Fruit fly (Drosophila melanogaster) whole organism, adult: Measurements from ENCODE around the gene CG9609.
A peak's percentile ranks its signal among the peaks of the same experiment; 100 is the strongest.

Experiments
- CG11617 ChIP-seq: fragments of 200-800 bp; sonication (Bioruptor generic); optimal IDR thresholded peaks from 2 replicates; lab custom pipeline; 2017; ENCODE audit warnings: mild to moderate bottlenecking, missing biosample characterization, missing genetic modification reagents, missing genetic modification characterization
- CG12768 ChIP-seq: fragments of 200-800 bp; sonication (Bioruptor generic); optimal IDR thresholded peaks from 2 replicates; lab custom pipeline; 2017; ENCODE audit warnings: missing biosample characterization, missing genetic modification characterization, mild to moderate bottlenecking, moderate library complexity, missing genetic modification reagents
- CG14711 ChIP-seq: fragments of 200-800 bp; sonication (Bioruptor generic); optimal IDR thresholded peaks from 2 replicates; lab custom pipeline; 2018; ENCODE audit warnings: missing biosample characterization, mild to moderate bottlenecking, missing genetic modification characterization, moderate library complexity
- CG1620 ChIP-seq: fragments of 200-800 bp; sonication (Bioruptor generic); optimal IDR thresholded peaks from 2 replicates; lab custom pipeline; 2016; ENCODE audit warnings: missing biosample characterization, missing genetic modification characterization
- CG33017 ChIP-seq: fragments of 200-800 bp; sonication (Bioruptor generic); optimal IDR thresholded peaks from 2 replicates; lab custom pipeline; 2018; ENCODE audit warnings: missing biosample characterization, mild to moderate bottlenecking, missing genetic modification characterization, moderate library complexity
- CG5204 ChIP-seq: fragments of 200-800 bp; sonication (Bioruptor generic); optimal IDR thresholded peaks from 2 replicates; lab custom pipeline; 2016; ENCODE audit warnings: missing biosample characterization, missing genetic modification characterization
- CG7045 ChIP-seq: fragments of 200-800 bp; sonication (Bioruptor generic); optimal IDR thresholded peaks from 2 replicates; lab custom pipeline; 2017; ENCODE audit warnings: missing biosample characterization, mild to moderate bottlenecking, missing genetic modification characterization
- CG7101 ChIP-seq: fragments of 200-800 bp; sonication (Bioruptor generic); optimal IDR thresholded peaks from 2 replicates; lab custom pipeline; 2018; ENCODE audit warnings: missing biosample characterization, mild to moderate bottlenecking, missing genetic modification characterization, moderate library complexity
- Clk ChIP-seq: fragments of 200-800 bp; sonication (Bioruptor generic); optimal IDR thresholded peaks from 2 replicates; lab custom pipeline; 2017; ENCODE audit warnings: missing biosample characterization, missing genetic modification characterization
- Crg-1 ChIP-seq: fragments of 200-800 bp; sonication (Bioruptor generic); optimal IDR thresholded peaks from 2 replicates; lab custom pipeline; 2016; ENCODE audit warnings: missing biosample characterization, missing genetic modification characterization
- Hr96 ChIP-seq: fragments of 200-800 bp; sonication (Bioruptor generic); optimal IDR thresholded peaks from 2 replicates; lab custom pipeline; 2016; ENCODE audit warnings: missing biosample characterization, missing genetic modification characterization
- Mnt ChIP-seq: fragments of 200-800 bp; sonication (Bioruptor generic); optimal IDR thresholded peaks from 2 replicates; lab custom pipeline; 2016; ENCODE audit warnings: missing biosample characterization, mild to moderate bottlenecking, missing genetic modification characterization
- bab1 ChIP-seq: fragments of 200-800 bp; sonication (Bioruptor generic); optimal IDR thresholded peaks from 3 replicates; lab custom pipeline; 2019; ENCODE audit warnings: missing biosample characterization, mild to moderate bottlenecking, missing genetic modification characterization, moderate library complexity
- cic ChIP-seq: fragments of 200-800 bp; sonication (Bioruptor generic); optimal IDR thresholded peaks from 2 replicates; lab custom pipeline; 2017; ENCODE audit warnings: missing biosample characterization, mild to moderate bottlenecking, missing genetic modification characterization, moderate library complexity
- cnc ChIP-seq, 2 experiments: fragments of >200 bp; optimal IDR thresholded peaks; 2 replicates each; lab custom pipeline; 2017
- kay ChIP-seq: fragments of 200-800 bp; sonication (Bioruptor generic); peaks from one replicate; lab custom pipeline; 2016; ENCODE audit warnings: missing biosample characterization, missing genetic modification characterization, borderline replicate concordance
- ovo ChIP-seq: fragments of 200-800 bp; sonication (Bioruptor generic); optimal IDR thresholded peaks from 2 replicates; lab custom pipeline; 2016; ENCODE audit warnings: missing biosample characterization, missing genetic modification characterization
- pad ChIP-seq: fragments of 200-800 bp; sonication (Bioruptor generic); optimal IDR thresholded peaks from 3 replicates; lab custom pipeline; 2017; ENCODE audit warnings: missing biosample characterization, missing genetic modification characterization, mild to moderate bottlenecking, moderate library complexity, missing genetic modification reagents
- tj ChIP-seq: fragments of 200-800 bp; sonication (Bioruptor generic); optimal IDR thresholded peaks from 3 replicates; lab custom pipeline; 2017; ENCODE audit warnings: missing biosample characterization, mild to moderate bottlenecking, missing genetic modification characterization, moderate library complexity
- toe ChIP-seq: fragments of 200-800 bp; sonication (Bioruptor generic); optimal IDR thresholded peaks from 2 replicates; lab custom pipeline; 2016; ENCODE audit warnings: missing biosample characterization, missing genetic modification characterization

The CG9609 gene

dm6 chrX:16798166-16798565 is 11.4 kb upstream of the CG9609 start:
- no peak for TF ChIP-seq CG7045
- no peak for TF ChIP-seq Hr96 (GFP tag; lab: Kevin White, UChicago)
- no peak for TF ChIP-seq kay
- no peak for TF ChIP-seq Clk (GFP tag; lab: Kevin White, UChicago)
- TF ChIP-seq toe (GFP tag; lab: Kevin White, UChicago) = no peak
- TF ChIP-seq CG1620 (GFP tag; lab: Kevin White, UChicago) = no peak
- TF ChIP-seq CG12768 (GFP tag; lab: Kevin White, UChicago) = no peak
- no peak for TF ChIP-seq cnc (optimal IDR thresholded peaks at IDR 0.05; lab: Kevin White, UChicago)
- TF ChIP-seq ovo (GFP tag; lab: Kevin White, UChicago) = no peak
- TF ChIP-seq Crg-1 (GFP tag; lab: Kevin White, UChicago) = no peak
- TF ChIP-seq CG5204 = no peak
- TF ChIP-seq pad (GFP tag; lab: Kevin White, UChicago) = no peak
- TF ChIP-seq cic (GFP tag; lab: Kevin White, UChicago) = no peak
- no peak for TF ChIP-seq bab1
- no peak for TF ChIP-seq tj (GFP tag; lab: Kevin White, UChicago)

DNA sequence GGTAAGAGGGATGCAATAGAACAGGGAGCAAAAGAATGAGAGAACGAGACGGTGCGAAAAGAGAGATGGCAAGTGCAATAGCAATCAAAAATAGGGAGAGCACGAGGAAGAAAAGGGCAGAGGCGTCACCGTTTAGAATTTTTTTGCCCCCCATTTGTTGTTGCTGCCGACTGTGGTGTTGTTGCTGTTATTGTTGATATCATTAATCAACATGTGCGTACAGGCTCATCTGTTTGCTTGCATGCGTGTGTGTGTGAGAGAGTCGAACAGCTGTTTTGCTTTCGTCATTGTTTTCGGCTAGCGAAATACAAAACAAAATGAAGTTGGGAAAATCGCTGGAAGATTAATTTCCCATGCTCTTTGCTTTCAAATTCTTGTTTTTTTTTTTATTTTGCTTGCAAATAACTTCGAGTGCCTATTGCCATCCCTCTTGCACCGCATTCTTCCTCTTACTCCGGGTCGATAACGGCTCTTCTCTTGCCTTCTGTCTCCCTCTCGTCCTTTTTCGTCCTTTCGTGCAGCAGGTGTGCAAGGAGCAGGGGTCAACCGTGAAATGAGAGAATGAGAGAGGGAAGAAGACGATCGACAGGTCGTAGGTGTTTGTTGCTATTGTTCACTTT is 6.4 kb upstream of the CG9609 start:
- peak; percentile 69 for TF ChIP-seq Mnt (GFP tag; lab: Kevin White, UChicago)
- TF ChIP-seq CG7045 = no peak

- TF ChIP-seq Clk (GFP tag; lab: Kevin White, UChicago) = no peak
- TF ChIP-seq CG7101 (tag; lab: Kevin White, UChicago) = no peak
- peak; percentile 69 for TF ChIP-seq Mnt (GFP tag; lab: Kevin White, UChicago)
- no peak for TF ChIP-seq CG7045
- no peak for TF ChIP-seq Crg-1 (GFP tag; lab: Kevin White, UChicago)
- no peak for TF ChIP-seq ovo (GFP tag; lab: Kevin White, UChicago)
- peak; percentile 25 for TF ChIP-seq CG1620 (GFP tag; lab: Kevin White, UChicago)
- peak; percentile 96 for TF ChIP-seq pad (GFP tag; lab: Kevin White, UChicago)
- no peak for TF ChIP-seq cnc (optimal IDR thresholded peaks at IDR 0.05; lab: Kevin White, UChicago)
- TF ChIP-seq CG11617 (GFP tag; lab: Kevin White, UChicago) = no peak
- no peak for TF ChIP-seq kay
- peak; percentile 50 for TF ChIP-seq bab1
- TF ChIP-seq tj (GFP tag; lab: Kevin White, UChicago) = peak; percentile 12
- no peak for TF ChIP-seq Hr96 (GFP tag; lab: Kevin White, UChicago)
- TF ChIP-seq CG12768 (GFP tag; lab: Kevin White, UChicago) = no peak
- no peak for TF ChIP-seq CG14711 (tag; lab: Kevin White, UChicago)
- TF ChIP-seq toe (GFP tag; lab: Kevin White, UChicago) = no peak
- TF ChIP-seq CG5204 = no peak
- TF ChIP-seq cic (GFP tag; lab: Kevin White, UChicago) = no peak
- TF ChIP-seq CG33017 = no peak
Measured at dm6 chrX:16791920-16792829, 5.4 kb upstream of the CG9609 start, which contains the start of gene CG4768. CG4768 (plus strand) TSS chrX:16792119.

DNA sequence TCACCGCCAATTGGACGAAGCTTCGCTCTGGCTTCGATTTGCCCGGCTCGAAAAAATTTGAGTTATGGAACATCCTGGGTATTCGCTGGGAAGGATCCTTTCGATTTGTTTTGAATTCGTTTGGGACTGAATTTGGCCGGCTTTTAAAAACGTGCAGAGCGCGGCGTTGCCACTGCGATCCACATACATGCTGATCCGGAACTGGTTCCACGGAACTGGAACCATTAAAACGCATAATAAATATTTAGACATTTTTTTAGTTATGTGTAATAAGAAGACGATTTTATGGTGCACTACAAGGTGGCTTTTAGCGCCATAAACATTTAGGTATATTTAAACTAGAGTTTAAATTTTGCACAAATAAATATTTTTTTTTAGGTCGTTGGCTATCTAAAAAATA is 4.2 kb upstream of the CG9609 start, which contains the start of gene Rrp45:
Gene Rrp45 (minus strand): TSS at position 209 of the 400 bp plus-strand sequence.
- peak; percentile 25 for TF ChIP-seq CG1620 (GFP tag; lab: Kevin White, UChicago)
- TF ChIP-seq Mnt (GFP tag; lab: Kevin White, UChicago) = peak; percentile 90
- no peak for TF ChIP-seq ovo (GFP tag; lab: Kevin White, UChicago)

- peak; percentile 7 for TF ChIP-seq CG11617 (GFP tag; lab: Kevin White, UChicago)
- TF ChIP-seq bab1 = peak; percentile 3
- peak; percentile 12 for TF ChIP-seq Crg-1 (GFP tag; lab: Kevin White, UChicago)
- TF ChIP-seq CG7101 (tag; lab: Kevin White, UChicago) = peak; percentile 58
- TF ChIP-seq CG5204 = no peak
- peak; percentile 17 for TF ChIP-seq CG14711 (tag; lab: Kevin White, UChicago)
Measured at dm6 chrX:16787416-16787900, 650 bp upstream of the CG9609 start.

DNA sequence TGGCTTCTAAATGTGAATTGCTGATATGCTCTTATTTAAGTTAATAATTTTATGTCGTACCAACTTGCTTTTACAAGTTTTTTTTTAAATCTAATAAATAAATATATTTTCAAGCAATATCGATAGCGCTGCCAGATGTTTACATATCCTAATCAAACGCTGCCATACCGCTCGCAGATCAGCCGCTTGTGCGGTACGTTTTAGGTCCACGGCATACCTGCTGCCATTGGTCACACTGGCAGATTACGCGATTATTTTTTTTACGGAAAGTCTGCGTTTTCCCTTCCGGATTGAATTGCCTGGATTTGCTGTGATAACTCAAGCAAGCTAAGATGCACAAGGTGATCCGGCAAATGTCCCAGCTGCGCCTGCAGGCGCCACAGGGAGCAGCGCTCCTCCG is 3.1 kb downstream of the CG9609 start, which contains the start of gene mRpL22:
Gene mRpL22 (plus strand): TSS at position 191 of the 400 bp plus-strand sequence.
- TF ChIP-seq CG11617 (GFP tag; lab: Kevin White, UChicago) = no peak
- peak; percentile 51 for TF ChIP-seq bab1
- TF ChIP-seq Clk (GFP tag; lab: Kevin White, UChicago) = no peak
- TF ChIP-seq CG33017 = no peak
